Worm (Caenorhabditis elegans): ENCODE results near the gene gipc-2.
A peak's percentile ranks its signal among the peaks of the same experiment; 100 is the strongest.

gipc-2 gene

ce11 chrIV:10053550-10053949, 26.1 kb upstream of the gipc-2 start, which contains the start of gene srv-12:
srv-12 (minus strand) TSS chrIV:10053650.
- TF ChIP-seq nhr-76 (tag; optimal IDR thresholded peaks at IDR 0.05) (no peak), fkh-10 (GFP tag; optimal IDR thresholded peaks at IDR 0.05) (no peak), zip-11 (GFP tag; IDR thresholded peaks at IDR 0.05) (no peak), zip-2 (tag; optimal IDR thresholded peaks at IDR 0.05) (no peak), ZK546.5 (tag; optimal IDR thresholded peaks at IDR 0.05) (no peak), snpc-1.2 (GFP tag; IDR thresholded peaks at IDR 0.05) (no peak), ztf-7 (tag; optimal IDR thresholded peaks at IDR 0.05) (no peak), arid-1 (GFP tag; conservative IDR thresholded peaks at IDR 0.05) (no peak), F26F4.8 (GFP tag; conservative IDR thresholded peaks at IDR 0.05) (no peak), ceh-28 (tag; optimal IDR thresholded peaks at IDR 0.05) (no peak), Y105C5A.15 (GFP tag; IDR thresholded peaks at IDR 0.05) (no peak), D1046.2 (GFP tag; IDR thresholded peaks at IDR 0.05) (no peak), tra-1 (GFP tag; IDR thresholded peaks at IDR 0.05) (no peak), Y75B8A.6 (GFP tag; IDR thresholded peaks at IDR 0.05) (no peak), lsy-2 (tag; optimal IDR thresholded peaks at IDR 0.05) (no peak), F44E2.7 (GFP tag; IDR thresholded peaks at IDR 0.05) (no peak), fos-1 (tag; optimal IDR thresholded peaks at IDR 0.05) (no peak), dmd-9 (GFP tag; IDR thresholded peaks at IDR 0.05) (no peak), pqm-1 (tag; optimal IDR thresholded peaks at IDR 0.05) (no peak)

- TF ChIP-seq mdt-29 (GFP tag; IDR thresholded peaks at IDR 0.05): no peak
- no peak for TF ChIP-seq ZK337.2 (GFP tag; IDR thresholded peaks at IDR 0.05)
- no peak for TF ChIP-seq vab-7 (GFP tag; IDR thresholded peaks at IDR 0.05)
- no peak for TF ChIP-seq zfp-2 (tag; optimal IDR thresholded peaks at IDR 0.05)
- no peak for TF ChIP-seq dmd-6 (GFP tag; IDR thresholded peaks at IDR 0.05)
Observed at ce11 chrIV:10051088-10051487, 23.6 kb upstream of the gipc-2 start, which contains the start of gene T04B2.8. T04B2.8 (minus strand) TSS chrIV:10051188.

- peak; percentile 54 for TF ChIP-seq nhr-11 (tag; optimal IDR thresholded peaks at IDR 0.05)
- no peak for TF ChIP-seq ceh-28 (tag; optimal IDR thresholded peaks at IDR 0.05)
Observed at ce11 chrIV:10048268-10048667, 20.8 kb upstream of the gipc-2 start.

ce11 chrIV:10047108-10047507, 19.6 kb upstream of the gipc-2 start, which contains the start of gene T04B2.3:
T04B2.3 (plus strand) TSS chrIV:10047408.
- no peak for TF ChIP-seq duxl-1 (tag; optimal IDR thresholded peaks at IDR 0.05; ENCODE audit: poor library complexity)
- TF ChIP-seq ces-1 (GFP tag; optimal IDR thresholded peaks at IDR 0.05): no peak
- TF ChIP-seq aly-2 (tag; optimal IDR thresholded peaks at IDR 0.05): no peak
- TF ChIP-seq cey-2 (tag; optimal IDR thresholded peaks at IDR 0.05; ENCODE audit: borderline replicate concordance, insufficient read depth): no peak
- TF ChIP-seq aha-1 (tag): no peak
- no peak for TF ChIP-seq mdl-1 (tag; optimal IDR thresholded peaks at IDR 0.05)
- TF ChIP-seq ceh-44 (GFP tag; IDR thresholded peaks at IDR 0.05): no peak
- no peak for TF ChIP-seq ceh-62 (tag; optimal IDR thresholded peaks at IDR 0.05)
- no peak for TF ChIP-seq dmd-8 (GFP tag; IDR thresholded peaks at IDR 0.05)

ce11 chrIV:10046005-10046404, 18.5 kb upstream of the gipc-2 start:
- peak; percentile 14 for TF ChIP-seq aha-1 (tag)
- peak; percentile 23 for TF ChIP-seq nhr-11 (tag; optimal IDR thresholded peaks at IDR 0.05)
- peak in 1 of 2 experiments; percentile 35 for TF ChIP-seq daf-16 (GFP tag; optimal IDR thresholded peaks at IDR 0.05)
- TF ChIP-seq daf-16 (tag; optimal IDR thresholded peaks at IDR 0.05): no peak
- peak in 1 of 2 experiments; percentile 77 for TF ChIP-seq unc-62 (GFP tag; optimal IDR thresholded peaks at IDR 0.05 in 1 of 2)
- no peak for TF ChIP-seq unc-62 (tag; optimal IDR thresholded peaks at IDR 0.05)
- TF ChIP-seq daf-8 (GFP tag; IDR thresholded peaks at IDR 0.05): no peak
- TF ChIP-seq unc-130 (GFP tag; optimal IDR thresholded peaks at IDR 0.05): no peak

All from whole organism, L4 larva.